Fruit fly (Drosophila melanogaster): ENCODE results near the gene CG3769.

CG3769 gene

dm6 chr2L:9400153-9400552 is 35.0 kb upstream of the CG3769 start (continued):
- TF ChIP-seq seq (GFP tag; IDR thresholded peaks at IDR 0.05) = no peak
- peak; percentile 60 for TF ChIP-seq lab (GFP tag; optimal IDR thresholded peaks at IDR 0.05)
- TF ChIP-seq lmd (GFP tag; IDR thresholded peaks at IDR 0.05) = no peak
- no peak for TF ChIP-seq CG12391 (tag; optimal IDR thresholded peaks at IDR 0.05)
- no peak for TF ChIP-seq dimm (GFP tag; IDR thresholded peaks at IDR 0.05)
- peak; percentile 61 for TF ChIP-seq sens (GFP tag)
- no peak for TF ChIP-seq pho (GFP tag; optimal IDR thresholded peaks at IDR 0.05)
- TF ChIP-seq CG4328 (GFP tag; optimal IDR thresholded peaks at IDR 0.05) = no peak
- no peak for TF ChIP-seq kah (GFP tag; optimal IDR thresholded peaks at IDR 0.05)
- no peak for TF ChIP-seq Dad (GFP tag; optimal IDR thresholded peaks at IDR 0.05)
- TF ChIP-seq Xbp1 (GFP tag; optimal IDR thresholded peaks at IDR 0.05) = peak; percentile 7
- TF ChIP-seq abd-A (tag; optimal IDR thresholded peaks at IDR 0.05) = peak; percentile 32
- TF ChIP-seq az2 (GFP tag; optimal IDR thresholded peaks at IDR 0.05) = no peak
- no peak for TF ChIP-seq sima (GFP tag; optimal IDR thresholded peaks at IDR 0.05)
- no peak for TF ChIP-seq Xrp1 (GFP tag; IDR thresholded peaks at IDR 0.05)
- no peak for TF ChIP-seq Aef1 (GFP tag; IDR thresholded peaks at IDR 0.05)
- TF ChIP-seq CG32772 (GFP tag; IDR thresholded peaks at IDR 0.05) = 0 out of 2 replicates have a peak, but pooled peaks have one; percentile 6
- no peak for TF ChIP-seq lov (optimal IDR thresholded peaks at IDR 0.05)
- no peak for TF ChIP-seq lov (GFP tag; IDR thresholded peaks at IDR 0.05)
- TF ChIP-seq CG3281 (GFP tag; optimal IDR thresholded peaks at IDR 0.05) = peak; percentile 28
- TF ChIP-seq CG4707 (GFP tag; optimal IDR thresholded peaks at IDR 0.05) = no peak
- no peak for TF ChIP-seq slou (GFP tag; optimal IDR thresholded peaks at IDR 0.05)
- TF ChIP-seq CG12744 (GFP tag; optimal IDR thresholded peaks at IDR 0.05) = no peak
- no peak for TF ChIP-seq CG1832 (GFP tag; optimal IDR thresholded peaks at IDR 0.05)
- TF ChIP-seq Sin3A (optimal IDR thresholded peaks at IDR 0.05) = no peak
- no peak for TF ChIP-seq Doc3 (GFP tag; IDR thresholded peaks at IDR 0.05; ENCODE audit: partially characterized antibody)
- TF ChIP-seq sd (tag; optimal IDR thresholded peaks at IDR 0.05) = no peak
- TF ChIP-seq Fer1 (GFP tag; optimal IDR thresholded peaks at IDR 0.05) = peak; percentile 57
- no peak for TF ChIP-seq so (GFP tag; IDR thresholded peaks at IDR 0.05)
- TF ChIP-seq CG4424 (GFP tag; optimal IDR thresholded peaks at IDR 0.05) = no peak
- no peak for TF ChIP-seq B-H2 (GFP tag; optimal IDR thresholded peaks at IDR 0.05)
- peak; percentile 29; the same call in 1 of the 3 replicates for TF ChIP-seq dysf (GFP tag; IDR thresholded peaks at IDR 0.05)
- no peak for TF ChIP-seq CG12299 (tag; optimal IDR thresholded peaks at IDR 0.05)
- peak; percentile 33 for TF ChIP-seq scrt (GFP tag; optimal IDR thresholded peaks at IDR 0.05)
- 0 out of 2 replicates have a peak, but pooled peaks have one; percentile 17 for TF ChIP-seq ttk (GFP tag; IDR thresholded peaks at IDR 0.05)
- no peak for TF ChIP-seq CG5180 (GFP tag; optimal IDR thresholded peaks at IDR 0.05)
- no peak for TF ChIP-seq jigr1 (GFP tag; IDR thresholded peaks at IDR 0.05)
- TF ChIP-seq CG43689 (GFP tag; IDR thresholded peaks at IDR 0.05) = no peak
- TF ChIP-seq al (GFP tag; IDR thresholded peaks at IDR 0.05) = no peak
- no peak for TF ChIP-seq CG11398 (GFP tag; optimal IDR thresholded peaks at IDR 0.05)
- TF ChIP-seq zfh2 (GFP tag; optimal IDR thresholded peaks at IDR 0.05) = no peak
- TF ChIP-seq chinmo (GFP tag; IDR thresholded peaks at IDR 0.05; ENCODE audit: partially characterized antibody) = no peak
- TF ChIP-seq CG11723 (GFP tag; optimal IDR thresholded peaks at IDR 0.05) = no peak
- TF ChIP-seq pros (GFP tag; optimal IDR thresholded peaks at IDR 0.05) = no peak
- no peak for TF ChIP-seq CG3838 (GFP tag; optimal IDR thresholded peaks at IDR 0.05)
- no peak for TF ChIP-seq HHEX (GFP tag; optimal IDR thresholded peaks at IDR 0.05)
- TF ChIP-seq schlank (tag; optimal IDR thresholded peaks at IDR 0.05) = no peak
- TF ChIP-seq ap (GFP tag; IDR thresholded peaks at IDR 0.05) = no peak
- TF ChIP-seq Hand (GFP tag; optimal IDR thresholded peaks at IDR 0.05) = peak; percentile 41
- no peak for TF ChIP-seq sim (GFP tag; IDR thresholded peaks at IDR 0.05)
- TF ChIP-seq CG2199 (GFP tag; IDR thresholded peaks at IDR 0.05) = no peak
- TF ChIP-seq CG15601 (tag; optimal IDR thresholded peaks at IDR 0.05) = no peak
- TF ChIP-seq CG6854 (GFP tag; optimal IDR thresholded peaks at IDR 0.05) = no peak
